Worm (Caenorhabditis elegans) whole organism, late embryonic: ENCODE results near the gene T01C3.2.

Source experiments
- Y22D7AL.16 ChIP-seq: sonication (generic microtip); optimal IDR thresholded peaks from 2 replicates; lab custom pipeline; 2016; ENCODE audit warnings: missing genetic modification characterization, missing compliant biosample characterization
- ceh-48 ChIP-seq: sonication (generic microtip); optimal IDR thresholded peaks from 2 replicates; lab custom pipeline; 2016; ENCODE audit warnings: missing genetic modification characterization, inconsistent platforms, missing compliant biosample characterization
- elt-2 ChIP-seq: sonication (generic microtip); optimal IDR thresholded peaks from 2 replicates; lab custom pipeline; 2016; ENCODE audit warnings: missing genetic modification reagents, missing genetic modification characterization, missing compliant biosample characterization
- fkh-10 ChIP-seq: fragments of 150-350 bp; optimal IDR thresholded peaks from 2 replicates; lab custom pipeline; 2014; ENCODE audit warnings: missing biosample characterization, missing genetic modification reagents, missing genetic modification characterization
- hlh-15 ChIP-seq: sonication (generic microtip); optimal IDR thresholded peaks from 2 replicates; lab custom pipeline; 2016; ENCODE audit warnings: missing genetic modification characterization, missing compliant biosample characterization
- lin-11 ChIP-seq: fragments of 200-800 bp; sonication (Bioruptor generic); optimal IDR thresholded peaks from 2 replicates; lab custom pipeline; 2018; ENCODE audit warnings: mild to moderate bottlenecking, missing genetic modification characterization, missing compliant biosample characterization
- mec-3 ChIP-seq: sonication (generic microtip); optimal IDR thresholded peaks from 2 replicates; lab custom pipeline; 2016; ENCODE audit warnings: borderline replicate concordance, missing genetic modification characterization, missing compliant biosample characterization
- odd-2 ChIP-seq: sonication (generic microtip); optimal IDR thresholded peaks from 2 replicates; lab custom pipeline; 2017; ENCODE audit warnings: antibody characterized with exemption, mild to moderate bottlenecking, missing genetic modification characterization, missing compliant biosample characterization
- unc-42 ChIP-seq: sonication (generic microtip); optimal IDR thresholded peaks from 2 replicates; lab custom pipeline; 2016; ENCODE audit warnings: missing genotype, missing genetic modification characterization, missing compliant biosample characterization
- unc-55 ChIP-seq: sonication (generic microtip); optimal IDR thresholded peaks from 2 replicates; lab custom pipeline; 2017; ENCODE audit warnings: missing biosample characterization, missing genetic modification reagents, missing genetic modification characterization

ce11 chrV:15028896-15029519, 38.0 kb downstream of the T01C3.2 start, which contains the start of gene F14H8.8:
- no peak for TF ChIP-seq unc-55 (GFP tag; lab: Kevin White, UChicago)
- no peak for TF ChIP-seq elt-2
- TF ChIP-seq unc-42, result no peak
- TF ChIP-seq mec-3 (tag; lab: Kevin White, UChicago), result no peak
- no peak for TF ChIP-seq odd-2 (tag; lab: Kevin White, UChicago)
- TF ChIP-seq hlh-15 (tag; lab: Kevin White, UChicago), result no peak
- no peak for TF ChIP-seq lin-11 (tag; lab: Kevin White, UChicago)
- TF ChIP-seq ceh-48 (tag; lab: Kevin White, UChicago), result no peak
- no peak for TF ChIP-seq Y22D7AL.16 (tag; lab: Kevin White, UChicago)
- no peak for TF ChIP-seq fkh-10 (GFP tag; lab: Kevin White, UChicago)
